Worm (Caenorhabditis elegans) whole organism, L3 larva: ENCODE data around the gene csc-1.

Experiments used
- ZK546.5 ChIP-seq: sonication (generic microtip); optimal IDR thresholded peaks from 2 replicates; lab custom pipeline; 2017; ENCODE audit warnings: missing biosample characterization, missing genetic modification characterization
- aly-2 ChIP-seq: fragments of 150-350 bp; optimal IDR thresholded peaks from 2 replicates; lab custom pipeline; 2014; ENCODE audit warnings: missing biosample characterization, missing genetic modification characterization
- ceh-16 ChIP-seq: sonication (generic microtip); optimal IDR thresholded peaks from 2 replicates; lab custom pipeline; 2017; ENCODE audit warnings: missing biosample characterization, missing genetic modification characterization
- ceh-28 ChIP-seq: fragments of 150-350 bp; optimal IDR thresholded peaks from 2 replicates; lab custom pipeline; 2014; ENCODE audit warnings: missing biosample characterization, missing genetic modification reagents, missing genetic modification characterization
- ceh-82 ChIP-seq: fragments of 150-350 bp; optimal IDR thresholded peaks from 2 replicates; lab custom pipeline; 2014; ENCODE audit warnings: missing biosample characterization, missing genetic modification characterization
- daf-12 ChIP-seq: fragments of 150-350 bp; optimal IDR thresholded peaks from 2 replicates; lab custom pipeline; 2014; ENCODE audit warnings: missing biosample characterization, missing genetic modification reagents, missing genetic modification characterization
- egl-27 ChIP-seq: sonication (generic microtip); optimal IDR thresholded peaks from 4 replicates; lab custom pipeline; 2017; ENCODE audit warnings: missing biosample characterization, missing genetic modification reagents, missing genetic modification characterization
- elt-1 ChIP-seq: fragments of 150-350 bp; optimal IDR thresholded peaks from 2 replicates; lab custom pipeline; 2014; ENCODE audit warnings: missing biosample characterization, missing genetic modification characterization
- elt-2 ChIP-seq: sonication (generic microtip); optimal IDR thresholded peaks from 2 replicates; lab custom pipeline; 2016; ENCODE audit warnings: missing genetic modification reagents, mild to moderate bottlenecking, missing genetic modification characterization, missing compliant biosample characterization
- elt-3 ChIP-seq, 3 experiments: fragments of 150-350 bp in 1 of 3; sonication (generic microtip) in 2 of 3; optimal IDR thresholded peaks; 2 replicates in 2 of 3; 4 replicates in 1 of 3; lab custom pipeline; 2014 to 2017; ENCODE audit warnings: missing biosample characterization in 3 of 3, missing genetic modification characterization in 3 of 3
- fos-1 ChIP-seq: fragments of 150-350 bp; optimal IDR thresholded peaks from 2 replicates; lab custom pipeline; 2014; ENCODE audit warnings: missing biosample characterization, missing genetic modification characterization
- hmg-11 ChIP-seq: sonication (generic microtip); optimal IDR thresholded peaks from 2 replicates; lab custom pipeline; 2016; ENCODE audit warnings: missing genetic modification characterization, missing compliant biosample characterization
- jun-1 ChIP-seq: fragments of 150-350 bp; optimal IDR thresholded peaks from 2 replicates; lab custom pipeline; 2014; ENCODE audit warnings: missing biosample characterization, missing genetic modification reagents, missing genetic modification characterization
- lin-15B ChIP-seq: fragments of 150-350 bp; optimal IDR thresholded peaks from 2 replicates; lab custom pipeline; 2014; ENCODE audit warnings: missing biosample characterization, missing genetic modification characterization
- lin-39 ChIP-seq: fragments of 150-350 bp; optimal IDR thresholded peaks from 2 replicates; lab custom pipeline; 2018; ENCODE audit warnings: missing biosample characterization, missing genetic modification reagents, missing genetic modification characterization
- mml-1 ChIP-seq: fragments of 150-350 bp; sonication (generic microtip); optimal IDR thresholded peaks from 3 replicates; lab custom pipeline; 2014; ENCODE audit warnings: missing biosample characterization, missing genetic modification characterization
- nfya-1 ChIP-seq: sonication (generic microtip); optimal IDR thresholded peaks from 2 replicates; lab custom pipeline; 2017; ENCODE audit warnings: missing genetic modification characterization, mild to moderate bottlenecking, missing compliant biosample characterization, antibody characterized with exemption, moderate library complexity; ENCODE audit not compliant: insufficient read depth
- nhr-11 ChIP-seq: fragments of 150-350 bp; optimal IDR thresholded peaks from 2 replicates; lab custom pipeline; 2014; ENCODE audit warnings: missing biosample characterization, missing genetic modification characterization
- nhr-12 ChIP-seq: fragments of 150-350 bp; optimal IDR thresholded peaks from 2 replicates; lab custom pipeline; 2014; ENCODE audit warnings: missing biosample characterization, missing genetic modification characterization
- nhr-23 ChIP-seq: fragments of 150-350 bp; optimal IDR thresholded peaks from 2 replicates; lab custom pipeline; 2014; ENCODE audit warnings: missing biosample characterization, missing genetic modification reagents, missing genetic modification characterization
- nhr-237 ChIP-seq: fragments of 150-350 bp; optimal IDR thresholded peaks from 2 replicates; lab custom pipeline; 2014; ENCODE audit warnings: missing biosample characterization, missing genetic modification characterization
- nhr-25 ChIP-seq: sonication (generic microtip); optimal IDR thresholded peaks from 2 replicates; lab custom pipeline; 2017; ENCODE audit warnings: missing biosample characterization, missing genetic modification characterization
- nhr-28 ChIP-seq: fragments of 150-350 bp; optimal IDR thresholded peaks from 2 replicates; lab custom pipeline; 2014; ENCODE audit warnings: missing biosample characterization, missing genetic modification characterization
- nhr-43 ChIP-seq: sonication (generic microtip); optimal IDR thresholded peaks from 2 replicates; lab custom pipeline; 2016; ENCODE audit warnings: mild to moderate bottlenecking, missing genetic modification characterization, missing compliant biosample characterization; ENCODE audit not compliant: poor library complexity, severe bottlenecking
- nhr-67 ChIP-seq: fragments of 150-350 bp; optimal IDR thresholded peaks from 2 replicates; lab custom pipeline; 2014; ENCODE audit warnings: missing biosample characterization, missing genetic modification characterization
- nhr-76 ChIP-seq: fragments of 150-350 bp; sonication (generic microtip); optimal IDR thresholded peaks from 5 replicates; lab custom pipeline; 2014; ENCODE audit warnings: missing biosample characterization, missing genetic modification characterization
- pha-4 ChIP-seq: fragments of 150-350 bp; optimal IDR thresholded peaks from 2 replicates; lab custom pipeline; 2014; ENCODE audit warnings: missing biosample characterization, missing genetic modification reagents, missing genetic modification characterization
- pqm-1 ChIP-seq: fragments of 150-350 bp; optimal IDR thresholded peaks from 2 replicates; lab custom pipeline; 2017; ENCODE audit warnings: missing biosample characterization, missing genetic modification characterization, inconsistent platforms
- sea-2 ChIP-seq: fragments of 150-350 bp; sonication (generic microtip); optimal IDR thresholded peaks from 4 replicates; lab custom pipeline; 2014; ENCODE audit warnings: missing biosample characterization, missing genetic modification reagents, missing genetic modification characterization
- snpc-4 ChIP-seq: fragments of 150-350 bp; optimal IDR thresholded peaks from 2 replicates; lab custom pipeline; 2014; ENCODE audit warnings: missing biosample characterization, missing genetic modification characterization
- tbx-2 ChIP-seq: sonication (generic microtip); optimal IDR thresholded peaks from 2 replicates; lab custom pipeline; 2016; ENCODE audit warnings: mild to moderate bottlenecking, missing genetic modification characterization, missing compliant biosample characterization
- unc-39 ChIP-seq: sonication (generic microtip); optimal IDR thresholded peaks from 4 replicates; lab custom pipeline; 2017; ENCODE audit warnings: missing biosample characterization, missing genetic modification characterization
- unc-62 ChIP-seq: fragments of 150-350 bp; sonication (generic microtip); optimal IDR thresholded peaks from 4 replicates; lab custom pipeline; 2014; ENCODE audit warnings: missing biosample characterization, missing genetic modification reagents, missing genetic modification characterization
- zag-1 ChIP-seq: fragments of 150-350 bp; optimal IDR thresholded peaks from 2 replicates; lab custom pipeline; 2014; ENCODE audit warnings: missing biosample characterization, missing genetic modification characterization
- ztf-4 ChIP-seq: fragments of 150-350 bp; optimal IDR thresholded peaks from 2 replicates; lab custom pipeline; 2014; ENCODE audit warnings: missing biosample characterization, missing genetic modification characterization

The csc-1 gene

DNA sequence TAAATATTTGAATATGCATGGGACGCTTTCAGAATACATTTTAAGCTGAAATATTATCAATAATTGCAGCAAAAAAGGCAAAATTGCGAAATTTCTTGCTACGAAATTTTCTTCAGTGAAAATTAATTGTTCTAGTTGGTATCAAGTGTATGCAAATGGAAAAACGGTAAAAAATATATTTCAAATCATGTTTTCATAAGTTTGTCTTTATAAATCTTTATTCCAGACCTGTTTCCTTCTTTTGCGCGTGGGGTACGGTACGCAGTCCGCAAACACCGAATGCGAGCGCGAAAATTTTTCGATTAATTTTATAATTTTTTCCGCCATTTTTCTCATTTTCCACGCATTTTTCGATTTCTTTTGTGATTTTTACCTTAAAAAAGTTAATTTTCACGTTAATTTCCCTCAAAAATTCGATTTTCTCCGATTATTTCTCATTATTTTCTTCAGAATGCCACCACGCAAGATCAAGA, at the start of gene csc-1, which contains the start of gene fbxc-23:
csc-1 (plus strand) TSS at position 451 of the 473 bp plus-strand sequence.
fbxc-23 (minus strand) TSS at position 51 of the 473 bp plus-strand sequence.
- TF ChIP-seq nhr-237 (no peak), lin-39 (tag; lab: Kevin White, UChicago) (peak; percentile 32), snpc-4 (tag; lab: Kevin White, UChicago) (peak; percentile 58), elt-1 (no peak), nhr-76 (tag; lab: Kevin White, UChicago) (no peak), nhr-23 (tag; lab: Kevin White, UChicago) (peak; percentile 69), mml-1 (tag; lab: Kevin White, UChicago) (no peak), elt-2 (tag; lab: Kevin White, UChicago) (peak; percentile 11), zag-1 (no peak), pha-4 (tag; lab: Kevin White, UChicago) (peak; percentile 64), unc-39 (tag; lab: Kevin White, UChicago) (no peak), ztf-4 (tag; lab: Kevin White, UChicago) (no peak), egl-27 (tag; lab: Kevin White, UChicago) (no peak), nfya-1 (tag; lab: Kevin White, UChicago) (peak; percentile 83), pqm-1 (tag; lab: Kevin White, UChicago) (no peak), sea-2 (GFP tag; lab: Kevin White, UChicago) (no peak), fos-1 (tag; lab: Kevin White, UChicago) (no peak), lin-15B (peak; percentile 61), nhr-67 (tag; lab: Kevin White, UChicago) (no peak), nhr-25 (peak; percentile 22), elt-3 (tag; optimal IDR thresholded peaks at IDR 0.05; lab: Kevin White, UChicago) (no peak), ceh-28 (tag; lab: Kevin White, UChicago) (no peak)
- TF ChIP-seq, all 47 proteins: peak for 8

DNA sequence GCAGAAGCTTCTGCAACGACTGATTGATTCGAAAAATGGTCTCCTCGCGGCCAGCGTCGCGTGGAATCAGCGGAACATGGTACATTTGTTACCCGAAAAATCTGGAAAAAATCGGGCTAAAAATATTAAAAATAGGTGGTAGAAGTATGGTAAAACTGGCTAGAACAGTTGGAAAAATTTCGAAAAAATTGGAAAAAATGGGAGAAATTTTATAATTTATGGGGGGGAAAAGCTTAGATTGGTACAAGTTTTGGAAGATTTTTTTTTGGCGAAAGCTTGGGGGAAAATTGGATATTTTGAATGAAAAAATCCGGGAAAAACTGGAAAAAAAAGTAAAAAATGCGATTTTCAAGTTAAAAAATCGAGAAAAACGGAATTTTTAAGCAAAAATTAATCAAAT, 49.2 kb upstream of the csc-1 start, which contains the start of gene ddl-2:
ddl-2 (minus strand) TSS at position 101 of the 400 bp plus-strand sequence.
- no peak for TF ChIP-seq daf-12
- TF ChIP-seq nhr-11 (tag; lab: Kevin White, UChicago) = no peak
- no peak for TF ChIP-seq ceh-16 (tag; lab: Kevin White, UChicago)
- TF ChIP-seq ceh-82 (tag; lab: Kevin White, UChicago) = no peak
- no peak for TF ChIP-seq unc-39 (tag; lab: Kevin White, UChicago)

DNA sequence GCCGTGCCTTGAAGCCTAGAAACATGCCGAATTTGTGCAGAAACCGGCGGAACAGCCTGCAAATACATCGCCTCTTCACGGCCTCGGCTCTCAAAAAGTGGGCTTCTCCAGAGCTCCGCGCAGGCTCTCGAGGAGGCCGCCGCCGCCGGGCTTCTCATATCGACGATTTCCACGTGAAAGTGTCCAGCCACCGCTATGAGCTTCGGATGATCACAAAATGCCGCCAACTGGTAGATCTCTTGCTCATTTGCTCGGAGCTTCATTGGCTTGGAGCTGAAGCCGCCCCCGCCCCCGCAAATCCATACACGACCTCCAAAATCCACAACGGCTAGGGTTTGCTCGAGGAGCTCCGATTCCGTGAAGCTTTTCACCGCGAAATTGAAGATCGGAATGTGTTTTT, 36.2 kb upstream of the csc-1 start:
- TF ChIP-seq zag-1 (no peak), nhr-28 (tag; lab: Kevin White, UChicago) (no peak), nhr-67 (tag; lab: Kevin White, UChicago) (no peak), jun-1 (tag; lab: Kevin White, UChicago) (no peak), tbx-2 (no peak), unc-62 (GFP tag; lab: Kevin White, UChicago) (no peak), elt-2 (tag; lab: Kevin White, UChicago) (no peak), hmg-11 (no peak), nhr-23 (tag; lab: Kevin White, UChicago) (no peak), pha-4 (tag; lab: Kevin White, UChicago) (no peak), aly-2 (tag; lab: Kevin White, UChicago) (no peak), ceh-28 (tag; lab: Kevin White, UChicago) (no peak)

DNA sequence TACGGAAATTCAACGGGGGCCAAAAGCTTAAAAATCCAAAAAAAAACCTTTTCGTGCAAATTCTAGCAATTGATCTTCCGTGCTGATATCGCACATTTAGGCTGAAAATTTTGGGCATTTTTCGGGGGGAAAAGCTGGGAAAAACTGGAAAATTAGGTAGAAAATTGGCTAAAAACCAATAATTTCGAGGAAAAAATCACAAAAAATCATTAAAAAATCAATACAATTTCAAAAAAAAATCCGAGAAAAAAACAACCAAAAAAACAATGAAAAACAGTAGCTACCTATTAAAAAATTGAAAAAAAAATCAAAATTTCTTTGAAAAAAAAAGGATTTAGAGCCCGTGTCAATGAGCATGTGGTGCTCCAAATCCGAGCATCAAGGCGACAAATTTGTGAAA, 28.9 kb upstream of the csc-1 start, which contains the start of gene Y48E1B.3:
Y48E1B.3 (minus strand) TSS at position 101 of the 400 bp plus-strand sequence.
- TF ChIP-seq sea-2 (GFP tag; lab: Kevin White, UChicago) (no peak), nhr-43 (tag; lab: Kevin White, UChicago) (no peak), nhr-12 (tag; lab: Kevin White, UChicago) (no peak), elt-2 (tag; lab: Kevin White, UChicago) (no peak), ceh-16 (tag; lab: Kevin White, UChicago) (no peak), ZK546.5 (tag; lab: Kevin White, UChicago) (no peak)
- TF ChIP-seq, all 47 proteins: peak for 0
